Fruit fly (Drosophila melanogaster) whole organism, wandering third instar larva: ENCODE data around the gene Fbp1.

ENCODE experiments used
- Abd-B ChIP-seq: fragments of >200 bp; optimal IDR thresholded peaks from 2 replicates; lab custom pipeline; 2017; ENCODE audit warnings: missing biosample characterization, missing genetic modification characterization
- Dfd ChIP-seq: fragments of >200 bp; optimal IDR thresholded peaks from 2 replicates; lab custom pipeline; 2017; ENCODE audit warnings: missing biosample characterization, missing genetic modification characterization
- Dif ChIP-seq: fragments of 200-275, 200-300 bp; sonication (Bioruptor generic); optimal IDR thresholded peaks from 2 replicates; lab custom pipeline; 2018; ENCODE audit warnings: missing biosample characterization, missing genetic modification characterization; ENCODE audit not compliant: partially characterized antibody
- HLH106 ChIP-seq: fragments of 200-800 bp; optimal IDR thresholded peaks from 3 replicates; lab custom pipeline; 2019; ENCODE audit warnings: missing biosample characterization, mild to moderate bottlenecking, missing genetic modification characterization, moderate library complexity
- Hnf4 ChIP-seq: fragments of 200-800 bp; sonication (Bioruptor generic); optimal IDR thresholded peaks from 2 replicates; lab custom pipeline; 2016; ENCODE audit warnings: missing biosample characterization, mild to moderate bottlenecking, missing genetic modification characterization
- Hr78 ChIP-seq: fragments of >200 bp; optimal IDR thresholded peaks from 2 replicates; lab custom pipeline; 2017; ENCODE audit warnings: missing biosample characterization, missing genetic modification characterization
- Hr83 ChIP-seq: fragments of 200-300 bp; sonication (Bioruptor generic); optimal IDR thresholded peaks from 2 replicates; lab custom pipeline; 2016; ENCODE audit warnings: missing biosample characterization, mild to moderate bottlenecking, missing genetic modification characterization, moderate library complexity; ENCODE audit not compliant: poor library complexity, severe bottlenecking
- Jra ChIP-seq: sonication (Bioruptor generic); optimal IDR thresholded peaks from 2 replicates; lab custom pipeline; 2016; ENCODE audit warnings: missing biosample characterization, missing genetic modification characterization
- N ChIP-seq: fragments of >200 bp; optimal IDR thresholded peaks from 2 replicates; lab custom pipeline; 2018; ENCODE audit warnings: missing biosample characterization, missing external identifiers, missing genetic modification characterization
- OdsH ChIP-seq: fragments of 200-800 bp; sonication (Bioruptor generic); optimal IDR thresholded peaks from 2 replicates; lab custom pipeline; 2016; ENCODE audit warnings: missing biosample characterization, mild to moderate bottlenecking, missing genetic modification characterization
- Rel ChIP-seq, 2 experiments: fragments of 200-800 bp; sonication (Bioruptor generic) in 1 of 2; optimal IDR thresholded peaks; 2 replicates in 1 of 2; 3 replicates in 1 of 2; lab custom pipeline; 2016 to 2019; ENCODE audit warnings: mild to moderate bottlenecking in 2 of 2, missing biosample characterization in 2 of 2, missing genetic modification characterization in 2 of 2, moderate library complexity in 1 of 2
- Sp1 ChIP-seq: fragments of 200-800 bp; sonication (Bioruptor generic); optimal IDR thresholded peaks from 3 replicates; lab custom pipeline; 2019; ENCODE audit warnings: missing biosample characterization, mild to moderate bottlenecking, missing genetic modification characterization, moderate library complexity
- Vsx2 ChIP-seq: fragments of 200-300, 225-300 bp; sonication (Bioruptor generic); optimal IDR thresholded peaks from 2 replicates; lab custom pipeline; 2018; ENCODE audit warnings: missing biosample characterization, missing genetic modification characterization; ENCODE audit not compliant: partially characterized antibody
- br ChIP-seq: fragments of 200-800 bp; sonication (Bioruptor generic); optimal IDR thresholded peaks from 2 replicates; lab custom pipeline; 2016; ENCODE audit warnings: missing biosample characterization, missing genetic modification characterization
- brk ChIP-seq: fragments of 200-800 bp; sonication (Bioruptor generic); optimal IDR thresholded peaks from 2 replicates; lab custom pipeline; 2016; ENCODE audit warnings: missing biosample characterization, mild to moderate bottlenecking, missing genetic modification characterization
- dl ChIP-seq, 2 experiments: fragments of 175-275, 200-275 bp in 1 of 2; fragments of 200-275 bp in 1 of 2; sonication (Bioruptor generic); optimal IDR thresholded peaks; lab custom pipeline; 2018; ENCODE audit warnings: mild to moderate bottlenecking in 2 of 2, missing biosample characterization in 2 of 2, missing genetic modification characterization in 2 of 2, moderate library complexity in 2 of 2; ENCODE audit not compliant: partially characterized antibody in 2 of 2, insufficient read depth in 1 of 2
- ey ChIP-seq: fragments of 200-800 bp; sonication (Bioruptor generic); optimal IDR thresholded peaks from 2 replicates; lab custom pipeline; 2016; ENCODE audit warnings: missing biosample characterization, missing genetic modification characterization
- fru ChIP-seq: fragments of 200-800 bp; sonication (Bioruptor generic); optimal IDR thresholded peaks from 3 replicates; lab custom pipeline; 2016; ENCODE audit warnings: missing biosample characterization, mild to moderate bottlenecking, missing genetic modification characterization
- jim ChIP-seq: fragments of 175-275, 200-325 bp; sonication (Bioruptor generic); optimal IDR thresholded peaks from 2 replicates; lab custom pipeline; 2016; ENCODE audit warnings: missing biosample characterization, mild to moderate bottlenecking, missing genetic modification characterization
- psq ChIP-seq: fragments of 200-800 bp; sonication (Bioruptor generic); optimal IDR thresholded peaks from 3 replicates; lab custom pipeline; 2017; ENCODE audit warnings: missing biosample characterization, mild to moderate bottlenecking, missing genetic modification characterization, moderate library complexity
- rgr ChIP-seq: fragments of 200-800 bp; sonication (Bioruptor generic); optimal IDR thresholded peaks from 3 replicates; lab custom pipeline; 2016; ENCODE audit warnings: missing biosample characterization, mild to moderate bottlenecking, missing genetic modification characterization
- sage ChIP-seq: fragments of 200-800 bp; sonication (Bioruptor generic); optimal IDR thresholded peaks from 2 replicates; lab custom pipeline; 2016; ENCODE audit warnings: missing biosample characterization, mild to moderate bottlenecking, missing genetic modification characterization
- sv ChIP-seq: fragments of 200-800 bp; sonication (Bioruptor generic); optimal IDR thresholded peaks from 3 replicates; lab custom pipeline; 2016; ENCODE audit warnings: missing biosample characterization, missing genetic modification characterization
- usp ChIP-seq: fragments of >200 bp; optimal IDR thresholded peaks from 2 replicates; lab custom pipeline; 2017; ENCODE audit warnings: missing biosample characterization, missing genetic modification characterization
- woc ChIP-seq: sonication (Bioruptor generic); optimal IDR thresholded peaks from 2 replicates; lab custom pipeline; 2016; ENCODE audit warnings: missing biosample characterization, mild to moderate bottlenecking, missing genetic modification characterization

The Fbp1 gene

DNA sequence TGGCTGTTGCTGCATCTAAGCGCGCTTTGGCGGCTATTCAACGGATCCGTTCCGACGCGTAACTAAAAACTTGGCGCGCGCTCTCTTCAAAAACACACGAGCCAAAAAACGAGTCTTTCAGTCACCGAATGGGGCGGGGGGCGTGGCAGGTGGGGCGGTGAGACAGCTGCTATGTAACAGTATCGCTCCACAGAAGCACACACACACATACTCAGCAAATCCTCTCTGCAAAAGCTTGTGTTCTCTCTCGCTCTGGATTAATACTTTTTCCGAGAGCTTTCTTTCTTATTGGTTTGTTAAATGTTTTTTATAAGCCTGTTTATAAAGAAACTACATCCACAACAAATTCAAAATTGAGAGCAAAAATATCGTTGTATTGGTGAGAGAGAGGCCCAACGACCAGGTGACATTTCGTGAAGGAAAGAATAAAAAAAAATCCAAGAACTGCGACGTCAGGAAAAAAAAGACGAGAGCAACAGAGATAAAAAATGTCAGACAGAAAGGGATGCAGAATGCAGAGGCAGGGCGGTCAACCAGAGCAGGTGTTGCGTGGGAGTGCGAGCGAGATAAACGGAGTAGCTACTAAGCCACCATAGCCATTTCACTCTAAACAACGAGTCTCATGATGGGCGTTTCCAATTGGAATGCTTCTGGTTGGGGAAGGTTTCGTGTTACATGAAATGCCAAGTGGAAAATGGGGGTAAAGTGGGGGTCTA, 33.6 kb upstream of the Fbp1 start, which contains the start of gene Sox21b:
TSS of gene Sox21b (minus strand) at position 51 of the 716 bp plus-strand sequence.
- TF ChIP-seq sage (GFP tag; lab: Kevin White, UChicago) (no peak), psq (GFP tag; lab: Kevin White, UChicago) (no peak), Dfd (GFP tag; lab: Kevin White, UChicago) (no peak), Sp1 (GFP tag; lab: Kevin White, UChicago) (peak; percentile 55), OdsH (GFP tag; lab: Kevin White, UChicago) (peak; percentile 1), Vsx2 (GFP tag; lab: Kevin White, UChicago) (peak; percentile 56), rgr (GFP tag; lab: Kevin White, UChicago) (no peak), Hr83 (GFP tag; lab: Kevin White, UChicago) (no peak), jim (peak; percentile 71), HLH106 (tag; lab: Kevin White, UChicago) (peak; percentile 16), Jra (GFP tag; lab: Kevin White, UChicago) (no peak)
- TF ChIP-seq, all 38 proteins: peak for 5

DNA sequence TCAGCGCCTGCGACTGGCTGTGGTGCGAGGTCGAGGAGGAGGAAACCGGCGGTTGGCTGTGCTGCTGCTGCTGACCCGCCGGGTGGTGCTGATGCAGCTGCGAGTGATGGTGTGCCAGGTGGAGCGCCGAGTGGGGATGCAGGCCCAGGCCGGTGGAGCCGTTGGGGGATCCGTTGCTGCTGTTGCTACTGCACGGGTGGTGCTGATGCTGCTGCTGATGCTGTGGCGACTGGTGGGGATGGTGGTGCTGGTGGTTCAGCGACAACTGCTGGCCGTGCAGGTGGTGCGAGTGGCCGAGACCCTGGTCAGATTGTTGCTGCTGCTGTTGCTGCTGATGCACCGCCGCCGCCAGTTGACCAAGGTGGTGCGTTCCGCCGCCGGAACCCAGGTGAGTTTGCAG, 27.8 kb upstream of the Fbp1 start:
- TF ChIP-seq Dfd (GFP tag; lab: Kevin White, UChicago) (peak; percentile 90), ey (GFP tag; lab: Kevin White, UChicago) (no peak)

DNA sequence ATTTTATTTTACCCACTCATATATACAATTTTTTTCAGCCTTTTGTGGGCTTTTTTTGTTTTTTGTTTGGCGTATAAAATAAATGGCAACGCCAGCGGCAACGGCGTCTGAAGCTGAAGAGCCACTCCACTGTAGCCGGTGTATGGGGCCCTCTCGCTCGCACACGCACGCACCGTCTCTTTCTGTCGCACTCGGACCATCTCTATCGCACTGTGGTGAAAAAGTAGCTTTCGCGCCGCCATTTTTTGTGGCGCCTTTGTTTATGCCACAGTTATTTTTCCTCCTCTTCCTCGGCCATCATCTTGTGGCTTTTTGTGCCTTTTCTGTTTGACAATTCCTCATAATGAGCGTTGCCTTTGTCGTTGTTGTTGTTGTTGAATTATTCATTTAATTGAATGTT, 24.2 kb upstream of the Fbp1 start:
- TF ChIP-seq sv (GFP tag; lab: Kevin White, UChicago) (no peak), woc (GFP tag; lab: Kevin White, UChicago) (no peak), usp (GFP tag; lab: Kevin White, UChicago) (no peak)
- TF ChIP-seq, all 38 proteins: peak for 0

DNA sequence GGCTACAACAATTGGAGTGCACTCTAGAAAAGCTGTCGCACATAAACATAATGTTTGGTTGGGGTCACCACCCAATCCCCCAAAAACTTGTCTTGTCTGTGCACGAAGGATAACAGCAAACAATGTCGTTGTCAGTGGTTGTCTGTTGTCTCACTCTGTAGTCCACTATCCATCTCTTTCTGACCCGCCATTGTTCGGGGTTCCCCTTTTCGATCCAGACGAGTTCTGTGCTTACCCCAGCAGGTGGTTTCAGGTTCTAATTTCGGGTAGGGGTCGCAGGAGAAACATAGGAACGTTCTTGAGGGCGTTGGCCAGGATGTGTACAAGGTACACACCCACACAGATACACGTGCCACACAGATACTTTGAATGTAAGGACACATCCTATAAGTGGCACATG, 20.9 kb upstream of the Fbp1 start:
- TF ChIP-seq dl (GFP tag; optimal IDR thresholded peaks at IDR 0.05; lab: Kevin White, UChicago; ENCODE audit: insufficient read depth in 1 of 2, partially characterized antibody in 2 of 2) (no peak), Rel (GFP tag; optimal IDR thresholded peaks at IDR 0.05; lab: Kevin White, UChicago) (no peak), Rel (tag; optimal IDR thresholded peaks at IDR 0.05; lab: Kevin White, UChicago) (peak; percentile 39), woc (GFP tag; lab: Kevin White, UChicago) (no peak), N (GFP tag; lab: Kevin White, UChicago) (no peak)

DNA sequence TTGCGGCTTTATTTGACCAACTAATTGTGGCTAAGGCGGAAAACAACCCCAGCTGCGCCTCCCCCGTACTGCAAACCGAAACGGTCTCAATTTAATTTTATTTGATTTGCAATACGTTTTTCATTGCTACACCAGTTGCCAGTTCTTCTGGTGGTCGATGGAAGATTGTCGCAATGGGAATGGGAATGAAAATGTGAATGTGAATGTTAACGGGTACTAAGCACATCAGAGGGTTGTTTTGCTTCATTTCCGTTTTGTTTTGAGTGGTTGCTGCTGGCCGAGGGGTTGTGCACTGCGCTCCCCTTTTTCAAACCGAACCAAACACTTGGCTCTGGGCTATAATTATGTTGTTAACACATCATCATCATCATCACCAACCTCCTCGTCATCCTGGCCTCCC, 16.2 kb upstream of the Fbp1 start:
- TF ChIP-seq sv (GFP tag; lab: Kevin White, UChicago) = no peak
- no peak for TF ChIP-seq fru (GFP tag; lab: Kevin White, UChicago)
- no peak for TF ChIP-seq dl (GFP tag; optimal IDR thresholded peaks at IDR 0.05; lab: Kevin White, UChicago; ENCODE audit: insufficient read depth in 1 of 2, partially characterized antibody in 2 of 2)
- TF ChIP-seq Rel (GFP tag; optimal IDR thresholded peaks at IDR 0.05; lab: Kevin White, UChicago) = no peak
- no peak for TF ChIP-seq Rel (tag; optimal IDR thresholded peaks at IDR 0.05; lab: Kevin White, UChicago)
- no peak for TF ChIP-seq Hr78
- no peak for TF ChIP-seq Abd-B (GFP tag; lab: Kevin White, UChicago)
- TF ChIP-seq N (GFP tag; lab: Kevin White, UChicago) = no peak
- TF ChIP-seq Hnf4 = no peak
- TF ChIP-seq br = no peak
- no peak for TF ChIP-seq woc (GFP tag; lab: Kevin White, UChicago)
- TF ChIP-seq brk (GFP tag; lab: Kevin White, UChicago) = no peak
- TF ChIP-seq HLH106 (tag; lab: Kevin White, UChicago) = no peak
- no peak for TF ChIP-seq usp (GFP tag; lab: Kevin White, UChicago)
- TF ChIP-seq Dfd (GFP tag; lab: Kevin White, UChicago) = no peak
- no peak for TF ChIP-seq Jra (GFP tag; lab: Kevin White, UChicago)

DNA sequence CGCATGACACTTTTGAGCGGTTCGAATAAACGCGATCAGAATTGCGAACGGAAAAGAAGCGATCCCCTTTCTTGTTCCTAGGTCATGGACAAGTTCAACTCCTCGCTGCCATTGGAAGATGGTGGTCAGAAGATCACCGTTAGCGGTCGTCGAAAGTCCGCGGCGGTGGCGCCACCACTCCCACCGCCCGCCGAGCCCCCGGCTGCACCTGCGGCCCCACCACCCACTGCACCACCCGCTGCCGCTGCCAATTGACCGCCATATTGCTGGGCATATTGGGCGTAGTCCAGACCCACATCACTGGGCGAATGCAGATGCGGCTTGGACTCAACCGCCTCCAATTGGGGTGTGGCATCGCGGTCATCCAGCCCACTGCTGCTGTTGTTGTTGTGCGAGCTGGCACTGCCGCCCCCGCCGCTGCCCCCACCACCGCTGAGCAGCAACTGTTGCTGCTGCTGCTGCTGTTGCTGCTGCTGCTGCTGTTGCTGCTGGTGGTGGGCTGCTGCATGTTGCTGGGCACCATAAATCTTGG, 15.1 kb upstream of the Fbp1 start:
- peak; percentile 94 for TF ChIP-seq Dfd (GFP tag; lab: Kevin White, UChicago)
- no peak for TF ChIP-seq Dif
